Fruit fly (Drosophila melanogaster): ENCODE results near the gene CG34164.
A peak's percentile ranks its signal among the peaks of the same experiment; 100 is the strongest.

Gene CG34164

dm6 chr2L:12007331-12007791 is 48.8 kb upstream of the CG34164 start (continued):
- TF ChIP-seq sens-2 (GFP tag; IDR thresholded peaks at IDR 0.05): no peak
- TF ChIP-seq emc (GFP tag; optimal IDR thresholded peaks at IDR 0.05): no peak
- peak; percentile 72 for TF ChIP-seq dmrt99B (tag; optimal IDR thresholded peaks at IDR 0.05)
- peak; percentile 76 for TF ChIP-seq pfk (GFP tag; optimal IDR thresholded peaks at IDR 0.05)
- TF ChIP-seq ro (GFP tag; IDR thresholded peaks at IDR 0.05): no peak
- TF ChIP-seq Usf (GFP tag; optimal IDR thresholded peaks at IDR 0.05): no peak
- TF ChIP-seq CG10979 (tag; optimal IDR thresholded peaks at IDR 0.05): peak; percentile 50
- peak; percentile 24 for TF ChIP-seq Fer3 (tag; optimal IDR thresholded peaks at IDR 0.05)
- peak; percentile 67 for TF ChIP-seq CG31365 (tag; optimal IDR thresholded peaks at IDR 0.05)
- peak; percentile 47 for TF ChIP-seq CG10209 (GFP tag; optimal IDR thresholded peaks at IDR 0.05)
- peak; percentile 66 for TF ChIP-seq ERR (GFP tag; optimal IDR thresholded peaks at IDR 0.05)
- no peak for TF ChIP-seq so (GFP tag; IDR thresholded peaks at IDR 0.05)
- TF ChIP-seq CG2116 (GFP tag; optimal IDR thresholded peaks at IDR 0.05): no peak
- peak; percentile 84 for TF ChIP-seq CG11504 (tag; optimal IDR thresholded peaks at IDR 0.05)
- no peak for TF ChIP-seq az2 (GFP tag; optimal IDR thresholded peaks at IDR 0.05)
- TF ChIP-seq CG3838 (GFP tag; optimal IDR thresholded peaks at IDR 0.05): peak; percentile 64
- no peak for TF ChIP-seq hbn (GFP tag; IDR thresholded peaks at IDR 0.05; ENCODE audit: partially characterized antibody)
- peak; percentile 85 for TF ChIP-seq CG10431 (GFP tag; optimal IDR thresholded peaks at IDR 0.05)
- TF ChIP-seq Max (GFP tag; optimal IDR thresholded peaks at IDR 0.05): peak; percentile 26
- no peak for TF ChIP-seq lola (GFP tag; optimal IDR thresholded peaks at IDR 0.05)
- TF ChIP-seq Tbp (GFP tag; optimal IDR thresholded peaks at IDR 0.05): no peak
- no peak for TF ChIP-seq Sin3A (optimal IDR thresholded peaks at IDR 0.05)
- no peak for TF ChIP-seq Aef1 (GFP tag; IDR thresholded peaks at IDR 0.05)
- no peak for TF ChIP-seq inv (GFP tag; IDR thresholded peaks at IDR 0.05; ENCODE audit: partially characterized antibody)
- TF ChIP-seq dimm (GFP tag; IDR thresholded peaks at IDR 0.05): no peak
- peak; percentile 57 for TF ChIP-seq tap (tag; optimal IDR thresholded peaks at IDR 0.05)
- peak; percentile 23 for TF ChIP-seq vfl (GFP tag; optimal IDR thresholded peaks at IDR 0.05)
- TF ChIP-seq ac (GFP tag; optimal IDR thresholded peaks at IDR 0.05): peak; percentile 81
- TF ChIP-seq CTCF (GFP tag; optimal IDR thresholded peaks at IDR 0.05): peak; percentile 79
- TF ChIP-seq NFAT (GFP tag; IDR thresholded peaks at IDR 0.05): no peak
- TF ChIP-seq Drgx (GFP tag; IDR thresholded peaks at IDR 0.05): no peak
- TF ChIP-seq dpn (GFP tag; optimal IDR thresholded peaks at IDR 0.05): peak; percentile 13 to 26
- peak; percentile 92 for TF ChIP-seq Deaf1 (tag; optimal IDR thresholded peaks at IDR 0.05)
- TF ChIP-seq CG17361 (GFP tag; IDR thresholded peaks at IDR 0.05): no peak
- no peak for TF ChIP-seq CG31388 (GFP tag; optimal IDR thresholded peaks at IDR 0.05)
- no peak for TF ChIP-seq Ets65A (GFP tag)
- peak; percentile 40 for TF ChIP-seq CG3163 (GFP tag; optimal IDR thresholded peaks at IDR 0.05)
- no peak for TF ChIP-seq wor (GFP tag; IDR thresholded peaks at IDR 0.05)
- TF ChIP-seq Lim3 (GFP tag; IDR thresholded peaks at IDR 0.05): no peak
- TF ChIP-seq CG17612 (GFP tag; IDR thresholded peaks at IDR 0.05): no peak
- no peak for TF ChIP-seq ase (GFP tag; IDR thresholded peaks at IDR 0.05)
- peak; percentile 99 for TF ChIP-seq CG12769 (tag; optimal IDR thresholded peaks at IDR 0.05)
- no peak for TF ChIP-seq CG10366 (GFP tag; IDR thresholded peaks at IDR 0.05)
- no peak for TF ChIP-seq CG1024 (GFP tag; IDR thresholded peaks at IDR 0.05)
- TF ChIP-seq MESR4 (GFP tag; optimal IDR thresholded peaks at IDR 0.05): peak; percentile 32
- TF ChIP-seq CG9437 (GFP tag; optimal IDR thresholded peaks at IDR 0.05): no peak
- TF ChIP-seq B-H1 (GFP tag; IDR thresholded peaks at IDR 0.05): no peak
- TF ChIP-seq Nf-YA (GFP tag; IDR thresholded peaks at IDR 0.05): no peak
- no peak for TF ChIP-seq CG30431 (GFP tag; optimal IDR thresholded peaks at IDR 0.05)
- peak; percentile 12 for TF ChIP-seq mam (GFP tag; optimal IDR thresholded peaks at IDR 0.05)
- TF ChIP-seq CG13894 (tag; optimal IDR thresholded peaks at IDR 0.05): peak; percentile 96
- peak; percentile 18 for TF ChIP-seq Bteb2 (GFP tag; optimal IDR thresholded peaks at IDR 0.05)
- no peak for TF ChIP-seq CG11560 (tag; IDR thresholded peaks at IDR 0.05)
